Worm (Caenorhabditis elegans) whole organism, early embryonic: ENCODE data around the gene F13E6.1.

ENCODE experiments used
- B0310.2 ChIP-seq: sonication (generic microtip); optimal IDR thresholded peaks from 2 replicates; lab custom pipeline; 2016; ENCODE audit warnings: mild to moderate bottlenecking, missing genetic modification characterization, missing compliant biosample characterization
- ama-1 ChIP-seq: fragments of 150-350 bp; optimal IDR thresholded peaks from 2 replicates; lab custom pipeline; 2014
- pes-1 ChIP-seq: fragments of 200-800 bp; sonication (Bioruptor generic); IDR thresholded peaks from 2 replicates; pipeline ENCODE4 v1.3.6; 2022; ENCODE audit warnings: missing genetic modification reagents, missing genetic modification characterization, missing compliant biosample characterization
- sea-1 ChIP-seq: fragments of 200-800 bp; sonication (Bioruptor generic); conservative IDR thresholded peaks from 2 replicates; pipeline ENCODE4 v1.3.6; 2022; ENCODE audit warnings: missing genetic modification characterization, missing compliant biosample characterization
- tbx-37 ChIP-seq: fragments of 200-800 bp; sonication (Bioruptor generic); conservative IDR thresholded peaks from 2 replicates; pipeline ENCODE4 v1.3.6; 2022; ENCODE audit warnings: missing genetic modification reagents, missing genetic modification characterization, missing compliant biosample characterization

DNA sequence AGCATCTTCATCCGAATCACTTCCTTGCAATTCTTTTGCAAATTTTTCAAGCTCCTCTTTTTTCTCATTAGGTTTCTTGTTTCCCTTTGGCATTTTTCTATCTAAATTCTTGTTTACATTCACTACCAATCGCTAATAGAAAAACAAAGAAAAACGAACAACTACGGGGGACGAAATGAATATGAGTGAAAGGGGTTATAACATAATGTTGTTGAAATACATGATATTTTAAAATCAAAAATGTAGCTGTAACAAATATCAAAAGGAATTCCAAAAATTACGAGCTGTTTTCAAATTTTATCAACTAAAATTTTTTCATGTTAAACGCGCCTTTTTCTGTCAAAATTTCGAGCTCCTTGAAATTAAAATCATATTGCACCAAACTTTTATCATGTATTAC is at the start of gene F13E6.1:
- no peak for TF ChIP-seq tbx-37 (GFP tag; lab: Robert Waterston, UW)
- TF ChIP-seq pes-1: no peak
- TF ChIP-seq ama-1 (lab: Kevin White, UChicago): no peak
- TF ChIP-seq B0310.2 (tag; lab: Kevin White, UChicago): no peak
- no peak for TF ChIP-seq sea-1 (GFP tag; lab: Robert Waterston, UW)
